Fruit fly (Drosophila melanogaster): ENCODE data around the gene Dfd.

DNA sequence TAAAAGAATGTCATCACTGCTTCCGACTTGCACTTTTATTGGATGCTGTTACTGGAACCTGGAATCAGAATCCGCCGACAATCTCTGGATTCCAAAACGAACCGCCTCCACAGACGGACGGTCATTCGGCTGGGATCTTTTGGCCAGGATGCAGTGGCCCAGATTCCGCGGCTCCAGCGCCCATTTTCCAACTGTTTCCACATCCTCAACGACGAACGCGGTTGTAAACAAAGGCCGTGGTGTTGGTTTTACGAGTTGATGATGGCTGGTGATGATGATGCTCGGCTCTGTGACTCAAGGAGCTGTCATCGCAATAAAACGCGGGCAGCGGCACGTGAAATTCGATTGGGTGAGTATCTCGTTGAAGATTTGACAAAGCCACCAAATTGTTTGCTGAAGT lies 24.7 kb upstream of the Dfd start:
- TF ChIP-seq CG15710 (tag; optimal IDR thresholded peaks at IDR 0.05): no peak
- no peak for TF ChIP-seq rn (GFP tag; IDR thresholded peaks at IDR 0.05)
- no peak for TF ChIP-seq EcR (GFP tag; optimal IDR thresholded peaks at IDR 0.05)
- no peak for TF ChIP-seq CG13204 (GFP tag; optimal IDR thresholded peaks at IDR 0.05)
- no peak for TF ChIP-seq CG14655 (GFP tag; optimal IDR thresholded peaks at IDR 0.05)
- TF ChIP-seq Ets98B (GFP tag; IDR thresholded peaks at IDR 0.05): no peak
- no peak for TF ChIP-seq CG9948 (tag; optimal IDR thresholded peaks at IDR 0.05)
- no peak for TF ChIP-seq CG8301 (tag; optimal IDR thresholded peaks at IDR 0.05)
- no peak for TF ChIP-seq fd96Ca (GFP tag; IDR thresholded peaks at IDR 0.05)
